Worm (Caenorhabditis elegans) whole organism, L1 larva: ENCODE results near the gene sas-4.

ENCODE experiments used
- C04F5.9 ChIP-seq: sonication (generic microtip); optimal IDR thresholded peaks from 2 replicates; lab custom pipeline; 2016; ENCODE audit warnings: missing genetic modification characterization, missing compliant biosample characterization
- C16A3.4 ChIP-seq: fragments of 150-350 bp; optimal IDR thresholded peaks from 2 replicates; lab custom pipeline; 2014; ENCODE audit warnings: missing biosample characterization, missing genetic modification characterization
- C34B4.2 ChIP-seq: sonication (generic microtip); optimal IDR thresholded peaks from 2 replicates; lab custom pipeline; 2017; ENCODE audit warnings: mild to moderate bottlenecking, missing genetic modification characterization, missing compliant biosample characterization
- F16B12.6 ChIP-seq: fragments of 150-350 bp; optimal IDR thresholded peaks from 2 replicates; lab custom pipeline; 2014; ENCODE audit warnings: missing biosample characterization, missing genetic modification characterization
- blmp-1 ChIP-seq: fragments of 150-350 bp; optimal IDR thresholded peaks from 2 replicates; lab custom pipeline; 2014; ENCODE audit warnings: missing biosample characterization, missing genetic modification characterization
- ceh-8 ChIP-seq: fragments of 200-800 bp; sonication (Bioruptor generic); optimal IDR thresholded peaks from 2 replicates; lab custom pipeline; 2018; ENCODE audit warnings: mild to moderate bottlenecking, missing genetic modification characterization, moderate library complexity, missing compliant biosample characterization
- ceh-82 ChIP-seq, 3 experiments: fragments of 150-350 bp in 1 of 3; sonication (generic microtip) in 2 of 3; optimal IDR thresholded peaks; 2 replicates each; lab custom pipeline; 2014 to 2017; ENCODE audit warnings: missing biosample characterization in 3 of 3, missing genetic modification characterization in 3 of 3
- ces-1 ChIP-seq: fragments of 150-350 bp; optimal IDR thresholded peaks from 2 replicates; lab custom pipeline; 2014; ENCODE audit warnings: missing biosample characterization, missing genetic modification reagents, missing genetic modification characterization
- dpl-1 ChIP-seq, 3 experiments: fragments of 150-350 bp in 2 of 3; sonication (generic microtip) in 1 of 3; optimal IDR thresholded peaks; 2 replicates each; lab custom pipeline; 2014 to 2017; ENCODE audit warnings: missing biosample characterization in 3 of 3, missing genetic modification characterization in 3 of 3, missing genetic modification reagents in 3 of 3
- dsc-1 ChIP-seq: sonication (generic microtip); optimal IDR thresholded peaks from 2 replicates; lab custom pipeline; 2016; ENCODE audit warnings: mild to moderate bottlenecking, missing genetic modification characterization, missing compliant biosample characterization
- efl-1 ChIP-seq, 4 experiments: fragments of 150-350 bp; optimal IDR thresholded peaks in 3 of 4; peaks in 1 of 4; 1 replicate in 1 of 4; 2 replicates in 3 of 4; lab custom pipeline; 2014; ENCODE audit warnings: missing biosample characterization in 2 of 4, missing genetic modification characterization in 2 of 4, missing genetic modification reagents in 2 of 4
- efl-3 ChIP-seq: fragments of 200-800 bp; sonication (Bioruptor generic); optimal IDR thresholded peaks from 2 replicates; lab custom pipeline; 2018; ENCODE audit warnings: mild to moderate bottlenecking, missing genetic modification characterization, missing compliant biosample characterization
- elt-2 ChIP-seq: sonication (generic microtip); optimal IDR thresholded peaks from 2 replicates; lab custom pipeline; 2016; ENCODE audit warnings: missing genetic modification characterization, mild to moderate bottlenecking, inconsistent platforms, missing compliant biosample characterization, missing genetic modification reagents
- fkh-10 ChIP-seq: sonication (generic microtip); optimal IDR thresholded peaks from 2 replicates; lab custom pipeline; 2017; ENCODE audit warnings: missing biosample characterization, missing genetic modification reagents, missing genetic modification characterization
- fkh-4 ChIP-seq: sonication (generic microtip); optimal IDR thresholded peaks from 2 replicates; lab custom pipeline; 2016; ENCODE audit warnings: missing compliant biosample characterization, missing genetic modification characterization, borderline replicate concordance
- fkh-8 ChIP-seq: sonication (generic microtip); optimal IDR thresholded peaks from 2 replicates; lab custom pipeline; 2016; ENCODE audit warnings: mild to moderate bottlenecking, missing genetic modification characterization, missing compliant biosample characterization
- fos-1 ChIP-seq: fragments of 150-350 bp; optimal IDR thresholded peaks from 2 replicates; lab custom pipeline; 2014; ENCODE audit warnings: missing biosample characterization, missing genetic modification characterization
- hlh-17 ChIP-seq: fragments of 200-800 bp; sonication (Bioruptor generic); optimal IDR thresholded peaks from 2 replicates; lab custom pipeline; 2018; ENCODE audit warnings: missing genetic modification characterization, mild to moderate bottlenecking, missing compliant biosample characterization, moderate library complexity, borderline replicate concordance
- lin-13 ChIP-seq: fragments of 150-350 bp; optimal IDR thresholded peaks from 2 replicates; lab custom pipeline; 2014; ENCODE audit warnings: missing biosample characterization, missing genetic modification reagents, missing genetic modification characterization
- lin-14 ChIP-seq: fragments of 200-800 bp; sonication (Bioruptor generic); optimal IDR thresholded peaks from 2 replicates; lab custom pipeline; 2018; ENCODE audit warnings: mild to moderate bottlenecking, missing genetic modification characterization, moderate library complexity, missing compliant biosample characterization
- lin-35 ChIP-seq, 2 experiments: fragments of 150-350 bp; optimal IDR thresholded peaks; 2 replicates each; lab custom pipeline; 2014; ENCODE audit warnings: missing biosample characterization in 2 of 2, missing genetic modification characterization in 2 of 2, missing genetic modification reagents in 2 of 2
- lin-39 ChIP-seq: fragments of 150-350 bp; optimal IDR thresholded peaks from 2 replicates; lab custom pipeline; 2014; ENCODE audit warnings: missing biosample characterization, missing genetic modification reagents, missing genetic modification characterization
- lsy-2 ChIP-seq, 2 experiments: fragments of 150-350 bp; optimal IDR thresholded peaks; 2 replicates each; lab custom pipeline; 2014; ENCODE audit warnings: missing biosample characterization in 2 of 2, missing genetic modification characterization in 2 of 2
- mab-9 ChIP-seq: fragments of 200-800 bp; sonication (Bioruptor generic); IDR thresholded peaks from 2 replicates; pipeline ENCODE4 v1.3.6; 2022; ENCODE audit warnings: missing genetic modification reagents, missing genetic modification characterization, missing compliant biosample characterization
- mep-1 ChIP-seq: fragments of 150-350 bp; optimal IDR thresholded peaks from 2 replicates; lab custom pipeline; 2014; ENCODE audit warnings: missing biosample characterization, missing genetic modification characterization
- nhr-19 ChIP-seq: fragments of 200-800 bp; sonication (Bioruptor generic); conservative IDR thresholded peaks from 2 replicates; pipeline ENCODE4 v1.3.6; 2022; ENCODE audit warnings: missing genetic modification characterization, missing compliant biosample characterization
- nhr-237 ChIP-seq: fragments of 150-350 bp; optimal IDR thresholded peaks from 2 replicates; lab custom pipeline; 2014; ENCODE audit warnings: missing biosample characterization, missing genetic modification characterization
- nhr-28 ChIP-seq: fragments of 150-350 bp; optimal IDR thresholded peaks from 2 replicates; lab custom pipeline; 2014; ENCODE audit warnings: missing biosample characterization, missing genetic modification characterization
- nhr-71 ChIP-seq: sonication (generic microtip); optimal IDR thresholded peaks from 2 replicates; lab custom pipeline; 2016; ENCODE audit warnings: mild to moderate bottlenecking, missing genetic modification characterization, moderate library complexity, missing compliant biosample characterization
- nhr-84 ChIP-seq: sonication (generic microtip); optimal IDR thresholded peaks from 2 replicates; lab custom pipeline; 2017; ENCODE audit warnings: missing biosample characterization, missing genetic modification characterization
- nhr-90 ChIP-seq: sonication (generic microtip); optimal IDR thresholded peaks from 2 replicates; lab custom pipeline; 2016; ENCODE audit warnings: mild to moderate bottlenecking, missing genetic modification characterization, missing compliant biosample characterization; ENCODE audit not compliant: poor library complexity
- pag-3 ChIP-seq: sonication (generic microtip); optimal IDR thresholded peaks from 2 replicates; lab custom pipeline; 2017; ENCODE audit warnings: missing genetic modification characterization, mild to moderate bottlenecking, missing compliant biosample characterization, antibody characterized with exemption, borderline replicate concordance; ENCODE audit not compliant: insufficient read depth
- rnt-1 ChIP-seq: sonication (generic microtip); optimal IDR thresholded peaks from 2 replicates; lab custom pipeline; 2016; ENCODE audit warnings: mild to moderate bottlenecking, missing genetic modification characterization, moderate library complexity, missing compliant biosample characterization
- skn-1 ChIP-seq: fragments of 150-350 bp; optimal IDR thresholded peaks from 2 replicates; lab custom pipeline; 2014; ENCODE audit warnings: missing biosample characterization, missing genetic modification characterization
- snu-23 ChIP-seq: sonication (generic microtip); optimal IDR thresholded peaks from 2 replicates; lab custom pipeline; 2016; ENCODE audit warnings: missing genetic modification characterization, missing compliant biosample characterization
- swsn-7 ChIP-seq: sonication (generic microtip); optimal IDR thresholded peaks from 2 replicates; lab custom pipeline; 2016; ENCODE audit warnings: missing genetic modification characterization, missing compliant biosample characterization
- tbx-2 ChIP-seq: sonication (generic microtip); optimal IDR thresholded peaks from 2 replicates; lab custom pipeline; 2016; ENCODE audit warnings: missing genetic modification characterization, missing compliant biosample characterization
- tlp-1 ChIP-seq: fragments of 150-350 bp; optimal IDR thresholded peaks from 2 replicates; lab custom pipeline; 2014; ENCODE audit warnings: missing biosample characterization, missing genetic modification characterization
- unc-130 ChIP-seq: fragments of 150-350 bp; optimal IDR thresholded peaks from 2 replicates; lab custom pipeline; 2017; ENCODE audit warnings: missing biosample characterization, missing genetic modification characterization, inconsistent platforms
- unc-98 ChIP-seq: fragments of 200-800 bp; sonication (Bioruptor generic); IDR thresholded peaks from 2 replicates; pipeline ENCODE4 v1.3.6; 2022; ENCODE audit warnings: missing genetic modification characterization, missing compliant biosample characterization
- ztf-11 ChIP-seq, 2 experiments: sonication (generic microtip); optimal IDR thresholded peaks; 2 replicates each; lab custom pipeline; 2016 to 2017; ENCODE audit warnings: missing genetic modification characterization in 2 of 2, missing biosample characterization in 1 of 2, missing compliant biosample characterization in 1 of 2

The sas-4 gene

ce11 chrIII:8291268-8292032 is 26.9 kb downstream of the sas-4 start (continued):
- TF ChIP-seq tlp-1 (tag; lab: Kevin White, UChicago) (peak; percentile 65), F16B12.6 (tag; lab: Kevin White, UChicago) (no peak), elt-2 (tag; lab: Kevin White, UChicago) (peak; percentile 85), mep-1 (peak; percentile 23), fkh-4 (tag; lab: Kevin White, UChicago) (no peak), nhr-84 (tag; lab: Kevin White, UChicago) (no peak), skn-1 (tag; lab: Kevin White, UChicago) (no peak), C16A3.4 (tag; lab: Kevin White, UChicago) (no peak)

DNA sequence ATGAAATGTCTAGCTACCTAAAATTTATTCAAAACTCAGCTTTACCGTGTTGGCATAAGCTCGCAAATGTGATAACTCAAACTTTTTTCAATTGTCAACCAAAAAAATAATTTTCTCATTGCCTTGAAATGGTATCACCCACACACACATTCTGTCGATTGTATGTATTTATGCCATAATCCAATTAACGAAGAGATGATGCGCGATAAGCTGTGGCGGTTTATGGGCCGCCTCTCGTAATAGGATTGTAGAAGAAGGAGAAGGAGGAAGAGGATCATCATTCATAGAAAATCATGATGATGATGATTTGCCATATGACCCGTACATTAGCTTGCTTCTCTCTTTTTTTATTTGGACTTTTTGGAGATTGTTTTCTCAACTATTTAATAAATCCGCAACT is 29.2 kb downstream of the sas-4 start:
- TF ChIP-seq dsc-1 (tag; lab: Kevin White, UChicago) (peak; percentile 29), nhr-90 (tag; lab: Kevin White, UChicago) (no peak), blmp-1 (tag; lab: Kevin White, UChicago) (peak; percentile 36)

- TF ChIP-seq dpl-1 (GFP tag; optimal IDR thresholded peaks at IDR 0.05; lab: Kevin White, UChicago) (peak in 1 of 3 experiments; percentile 6), efl-3 (GFP tag; lab: Kevin White, UChicago) (no peak), ceh-82 (tag; optimal IDR thresholded peaks at IDR 0.05; lab: Kevin White, UChicago) (peak in 1 of 3 experiments; percentile 21), lsy-2 (tag; optimal IDR thresholded peaks at IDR 0.05; lab: Kevin White, UChicago) (peak in 1 of 2 experiments; percentile 37), swsn-7 (tag; lab: Kevin White, UChicago) (peak; percentile 26), unc-130 (tag; lab: Kevin White, UChicago) (peak; percentile 21), pag-3 (tag; lab: Kevin White, UChicago) (peak; percentile 23), nhr-71 (peak; percentile 60), rnt-1 (tag; lab: Kevin White, UChicago) (peak; percentile 34), lin-13 (GFP tag; lab: Kevin White, UChicago) (no peak), snu-23 (GFP tag; lab: Kevin White, UChicago) (peak; percentile 29), efl-1 (optimal IDR thresholded peaks at IDR 0.05; lab: Kevin White, UChicago) (peak in 1 of 2 experiments; percentile 5), efl-1 (GFP tag; optimal IDR thresholded peaks at IDR 0.05 in 1 of 2; lab: Kevin White, UChicago) (peak in 1 of 2 experiments; percentile 21), lin-14 (GFP tag; lab: Kevin White, UChicago) (peak; percentile 92), unc-98 (GFP tag; lab: Robert Waterston, UW) (no peak), nhr-19 (peak; percentile 20; the same call in 1 of the 2 replicates), lin-35 (GFP tag; optimal IDR thresholded peaks at IDR 0.05; lab: Kevin White, UChicago) (no peak), mep-1 (peak; percentile 40), fkh-10 (GFP tag; lab: Kevin White, UChicago) (peak; percentile 0), dsc-1 (tag; lab: Kevin White, UChicago) (peak; percentile 55), ztf-11 (tag; optimal IDR thresholded peaks at IDR 0.05; lab: Kevin White, UChicago) (peak in 1 of 2 experiments; percentile 35)
These were observed 30.9 kb downstream of the sas-4 start for ce11 chrIII:8287519-8287918.

DNA sequence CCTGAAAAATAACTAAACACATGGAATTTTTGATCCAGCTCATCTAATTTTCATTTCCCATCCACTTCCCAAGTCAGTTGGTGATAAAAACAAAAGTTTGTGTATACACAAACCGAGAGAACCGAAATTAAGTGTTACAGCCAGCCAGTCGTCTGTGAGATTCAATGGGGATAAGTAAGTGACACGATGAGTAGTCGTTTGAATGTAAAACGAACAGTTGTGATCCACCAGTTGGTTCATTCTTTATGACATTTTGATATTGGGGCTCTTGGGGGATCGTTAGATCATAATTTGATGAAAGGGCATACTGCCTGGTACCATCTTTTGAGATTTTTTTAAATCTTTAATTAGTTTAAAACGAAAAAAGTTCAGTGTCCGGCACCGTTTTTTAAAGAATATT is 31.6 kb downstream of the sas-4 start:
- TF ChIP-seq lin-39 (no peak), C04F5.9 (no peak), ceh-8 (GFP tag; lab: Kevin White, UChicago) (no peak), tbx-2 (tag; lab: Kevin White, UChicago) (no peak), fkh-8 (tag; lab: Kevin White, UChicago) (no peak), ces-1 (GFP tag; lab: Kevin White, UChicago) (no peak), rnt-1 (tag; lab: Kevin White, UChicago) (no peak), nhr-28 (no peak), unc-130 (tag; lab: Kevin White, UChicago) (no peak), C34B4.2 (tag; lab: Kevin White, UChicago) (no peak), skn-1 (tag; lab: Kevin White, UChicago) (no peak), hlh-17 (GFP tag; lab: Kevin White, UChicago) (no peak), mep-1 (no peak), ceh-82 (tag; optimal IDR thresholded peaks at IDR 0.05; lab: Kevin White, UChicago) (no peak), mab-9 (GFP tag; lab: Robert Waterston, UW) (no peak), nhr-237 (tag; lab: Kevin White, UChicago) (no peak), C16A3.4 (tag; lab: Kevin White, UChicago) (no peak), fos-1 (tag; lab: Kevin White, UChicago) (no peak)
